Worm (Caenorhabditis elegans): ENCODE measurements around the gene Y41C4A.8.

Y41C4A.8 gene

ce11 chrIII:11708722-11709121, at the start of gene Y41C4A.8:
TSS of gene Y41C4A.8 (minus strand) at chrIII:11708822.
- TF ChIP-seq lin-13 (GFP tag; optimal IDR thresholded peaks at IDR 0.05), result no peak
- no peak for TF ChIP-seq skn-1 (tag; optimal IDR thresholded peaks at IDR 0.05)
- TF ChIP-seq mab-5 (tag; optimal IDR thresholded peaks at IDR 0.05), result no peak
- TF ChIP-seq lin-39 (tag; optimal IDR thresholded peaks at IDR 0.05), result no peak
- TF ChIP-seq sem-4 (tag; optimal IDR thresholded peaks at IDR 0.05), result no peak
- no peak for TF ChIP-seq ztf-4 (tag; optimal IDR thresholded peaks at IDR 0.05)
- no peak for TF ChIP-seq unc-39 (tag; optimal IDR thresholded peaks at IDR 0.05)
- no peak for TF ChIP-seq unc-55 (GFP tag; optimal IDR thresholded peaks at IDR 0.05)
- TF ChIP-seq nhr-25 (tag; optimal IDR thresholded peaks at IDR 0.05), result no peak

- TF ChIP-seq aly-2 (tag; optimal IDR thresholded peaks at IDR 0.05) (no peak), snpc-4 (tag; optimal IDR thresholded peaks at IDR 0.05) (no peak), ztf-1 (GFP tag; conservative IDR thresholded peaks at IDR 0.05) (no peak), nhr-23 (tag; optimal IDR thresholded peaks at IDR 0.05) (no peak), ceh-82 (tag; optimal IDR thresholded peaks at IDR 0.05) (no peak), lin-11 (tag; optimal IDR thresholded peaks at IDR 0.05) (no peak)
These were observed 49.3 kb upstream of the Y41C4A.8 start for ce11 chrIII:11757892-11758291.

- no peak for TF ChIP-seq mbf-1 (tag; optimal IDR thresholded peaks at IDR 0.05)
- no peak for TF ChIP-seq lin-11 (tag; optimal IDR thresholded peaks at IDR 0.05)
- no peak for TF ChIP-seq unc-62 (GFP tag; optimal IDR thresholded peaks at IDR 0.05)
- TF ChIP-seq Y55F3AM.14 (GFP tag; optimal IDR thresholded peaks at IDR 0.05), result no peak
These were observed 42.2 kb upstream of the Y41C4A.8 start for ce11 chrIII:11750817-11751216.

ce11 chrIII:11750232-11750631, 41.6 kb upstream of the Y41C4A.8 start:
- TF ChIP-seq blmp-1 (tag; optimal IDR thresholded peaks at IDR 0.05; ENCODE audit: insufficient read depth), result no peak

- TF ChIP-seq gmeb-1 (tag; optimal IDR thresholded peaks at IDR 0.05), result peak; percentile 98
- TF ChIP-seq blmp-1 (tag; optimal IDR thresholded peaks at IDR 0.05; ENCODE audit: insufficient read depth), result peak; percentile 48
- TF ChIP-seq C34F6.9 (tag; optimal IDR thresholded peaks at IDR 0.05), result peak; percentile 81
- TF ChIP-seq unc-55 (GFP tag; optimal IDR thresholded peaks at IDR 0.05), result peak; percentile 86
- TF ChIP-seq lin-11 (tag; optimal IDR thresholded peaks at IDR 0.05), result peak; percentile 54
- no peak for TF ChIP-seq nhr-23 (tag; optimal IDR thresholded peaks at IDR 0.05)
- TF ChIP-seq mbf-1 (tag; optimal IDR thresholded peaks at IDR 0.05), result no peak
- TF ChIP-seq aly-2 (tag; optimal IDR thresholded peaks at IDR 0.05), result no peak
- TF ChIP-seq sma-3 (GFP tag; optimal IDR thresholded peaks at IDR 0.05), result peak; percentile 86
- TF ChIP-seq ztf-11 (tag; optimal IDR thresholded peaks at IDR 0.05), result no peak
- no peak for TF ChIP-seq alr-1 (tag; optimal IDR thresholded peaks at IDR 0.05)
- no peak for TF ChIP-seq ztf-4 (tag; optimal IDR thresholded peaks at IDR 0.05)
- peak; percentile 79 for TF ChIP-seq nhr-25 (tag; optimal IDR thresholded peaks at IDR 0.05)
- TF ChIP-seq F13H6.1 (tag; optimal IDR thresholded peaks at IDR 0.05), result peak; percentile 81
- TF ChIP-seq fos-1 (tag; optimal IDR thresholded peaks at IDR 0.05), result peak; percentile 17
- TF ChIP-seq nhr-12 (tag; optimal IDR thresholded peaks at IDR 0.05), result no peak
- peak; percentile 60 for TF ChIP-seq nhr-21 (tag; optimal IDR thresholded peaks at IDR 0.05)
- no peak for TF ChIP-seq mdl-1 (tag; optimal IDR thresholded peaks at IDR 0.05)
- TF ChIP-seq crh-2 (tag; optimal IDR thresholded peaks at IDR 0.05), result peak; percentile 76
- TF ChIP-seq egl-27 (tag; optimal IDR thresholded peaks at IDR 0.05), result peak; percentile 48
- TF ChIP-seq sem-4 (tag; optimal IDR thresholded peaks at IDR 0.05), result peak; percentile 91
- TF ChIP-seq snpc-4 (tag; optimal IDR thresholded peaks at IDR 0.05), result peak; percentile 40
- TF ChIP-seq Y55F3AM.14 (GFP tag; optimal IDR thresholded peaks at IDR 0.05), result no peak
- TF ChIP-seq nhr-129 (tag; optimal IDR thresholded peaks at IDR 0.05), result peak; percentile 48
- TF ChIP-seq lin-13 (GFP tag; optimal IDR thresholded peaks at IDR 0.05), result peak; percentile 76
- TF ChIP-seq lsy-2 (tag; optimal IDR thresholded peaks at IDR 0.05), result peak; percentile 66 to 87
- TF ChIP-seq nhr-6 (tag; optimal IDR thresholded peaks at IDR 0.05), result peak; percentile 44
- peak; percentile 46 for TF ChIP-seq ceh-16 (tag; optimal IDR thresholded peaks at IDR 0.05)
These were observed 38.1 kb upstream of the Y41C4A.8 start, which contains the start of gene mrt-2 for ce11 chrIII:11746718-11747117. TSS of gene mrt-2 (plus strand) at chrIII:11746766.

Data from whole organism, L2 larva.